Worm (Caenorhabditis elegans) whole organism, L4 larva: Measurements from ENCODE around the gene srh-83.

Experiments used
- F49E8.2 ChIP-seq: sonication (generic microtip); optimal IDR thresholded peaks from 2 replicates; lab custom pipeline; 2016; ENCODE audit warnings: missing compliant biosample characterization, mild to moderate bottlenecking, missing genetic modification characterization, borderline replicate concordance
- R02D3.7 ChIP-seq: fragments of 150-350 bp; sonication (generic microtip); optimal IDR thresholded peaks from 3 replicates; lab custom pipeline; 2014; ENCODE audit warnings: missing biosample characterization, missing genetic modification characterization
- aha-1 ChIP-seq: fragments of 150-350 bp; peaks from one replicate; lab custom pipeline; 2014; ENCODE audit warnings: missing biosample characterization, missing genetic modification characterization
- aly-2 ChIP-seq: sonication (generic microtip); optimal IDR thresholded peaks from 2 replicates; lab custom pipeline; 2018; ENCODE audit warnings: missing biosample characterization, missing genetic modification characterization
- ces-1 ChIP-seq: fragments of 150-350 bp; sonication (generic microtip); optimal IDR thresholded peaks from 4 replicates; lab custom pipeline; 2014; ENCODE audit warnings: missing biosample characterization, missing genetic modification reagents, missing genetic modification characterization
- egl-27 ChIP-seq: sonication (generic microtip); optimal IDR thresholded peaks from 3 replicates; lab custom pipeline; 2017; ENCODE audit warnings: missing biosample characterization, missing genetic modification reagents, missing genetic modification characterization
- lsy-2 ChIP-seq, 2 experiments: fragments of 150-350 bp in 1 of 2; sonication (generic microtip) in 1 of 2; optimal IDR thresholded peaks; 2 replicates each; lab custom pipeline; 2014 to 2017; ENCODE audit warnings: missing biosample characterization in 2 of 2, missing genetic modification characterization in 2 of 2
- nhr-25 ChIP-seq: sonication (generic microtip); optimal IDR thresholded peaks from 2 replicates; lab custom pipeline; 2017; ENCODE audit warnings: missing genetic modification characterization, mild to moderate bottlenecking, missing compliant biosample characterization, antibody characterized with exemption, moderate library complexity, borderline replicate concordance; ENCODE audit not compliant: insufficient read depth
- pha-4 ChIP-seq, 2 experiments: fragments of 150-350 bp in 1 of 2; fragments of 200-800 bp in 1 of 2; sonication (Bioruptor generic) in 1 of 2; IDR thresholded peaks in 1 of 2; optimal IDR thresholded peaks in 1 of 2; 2 replicates each; pipeline versions ENCODE4 v1.3.6 to Lab custom; 2014 to 2022; ENCODE audit warnings: missing genetic modification characterization in 2 of 2, missing genetic modification reagents in 2 of 2, missing biosample characterization in 1 of 2, missing compliant biosample characterization in 1 of 2
- unc-39 ChIP-seq: sonication (generic microtip); optimal IDR thresholded peaks from 2 replicates; lab custom pipeline; 2017; ENCODE audit warnings: missing biosample characterization, missing genetic modification characterization

ce11 chrV:7198403-7198802, 34.1 kb downstream of the srh-83 start:
- TF ChIP-seq unc-39: no peak
- TF ChIP-seq ces-1 (GFP tag; lab: Kevin White, UChicago): no peak
- TF ChIP-seq R02D3.7 (tag; lab: Kevin White, UChicago): no peak
- no peak for TF ChIP-seq nhr-25 (tag; lab: Kevin White, UChicago)
- TF ChIP-seq egl-27 (tag; lab: Kevin White, UChicago): no peak
- no peak for TF ChIP-seq F49E8.2 (tag; lab: Kevin White, UChicago)
- TF ChIP-seq aha-1 (tag; lab: Kevin White, UChicago): peak; percentile 66
- TF ChIP-seq pha-4 (GFP tag; IDR thresholded peaks at IDR 0.05; lab: Robert Waterston, UW): no peak; the same call in 1 of the 2 replicates
- no peak for TF ChIP-seq pha-4 (tag; optimal IDR thresholded peaks at IDR 0.05; lab: Kevin White, UChicago)
- TF ChIP-seq lsy-2 (tag; optimal IDR thresholded peaks at IDR 0.05; lab: Kevin White, UChicago): peak in 1 of 2 experiments; percentile 21
- TF ChIP-seq aly-2: no peak
